Fruit fly (Drosophila melanogaster) whole organism, embryonic: ENCODE data around the gene Art3.

Experiments
- B-H2 ChIP-seq: fragments of 200-800 bp; sonication (Bioruptor generic); optimal IDR thresholded peaks from 2 replicates; lab custom pipeline; 2018; ENCODE audit warnings: missing biosample characterization, mild to moderate bottlenecking, missing genetic modification characterization
- CG11456 ChIP-seq: fragments of 200-800 bp; sonication (Bioruptor generic); IDR thresholded peaks from 3 replicates; pipeline ENCODE4 v1.3.6; 2022; ENCODE audit warnings: missing biosample characterization, missing genetic modification characterization
- CG14441 ChIP-seq: fragments of 200-800 bp; sonication (Bioruptor generic); IDR thresholded peaks from 2 replicates; pipeline ENCODE4 v1.3.6; 2022; ENCODE audit warnings: missing biosample characterization, missing genetic modification characterization
- CG16815 ChIP-seq: fragments of 200-800 bp; sonication (Bioruptor generic); optimal IDR thresholded peaks from 3 replicates; lab custom pipeline; 2017; ENCODE audit warnings: missing biosample characterization, mild to moderate bottlenecking, missing genetic modification characterization
- CG18619 ChIP-seq: fragments of 200-800 bp; sonication (Bioruptor generic); optimal IDR thresholded peaks from 3 replicates; lab custom pipeline; 2017; ENCODE audit warnings: missing biosample characterization, mild to moderate bottlenecking, missing genetic modification characterization
- CG6175 ChIP-seq: fragments of 200-800 bp; sonication (Bioruptor generic); IDR thresholded peaks from 3 replicates; pipeline ENCODE4 v1.3.6; 2022; ENCODE audit warnings: missing biosample characterization, missing genetic modification characterization
- CG6683 ChIP-seq: fragments of 200-800 bp; sonication (Bioruptor generic); optimal IDR thresholded peaks from 2 replicates; lab custom pipeline; 2017; ENCODE audit warnings: missing biosample characterization, mild to moderate bottlenecking, missing genetic modification characterization, missing genetic modification reagents
- CG6791 ChIP-seq: fragments of 200-800 bp; sonication (Bioruptor generic); IDR thresholded peaks from 3 replicates; pipeline ENCODE4 v1.3.6; 2022; ENCODE audit warnings: missing biosample characterization, missing genetic modification characterization; ENCODE audit not compliant: partially characterized antibody
- CG7786 ChIP-seq: fragments of 200-800 bp; sonication (Bioruptor generic); optimal IDR thresholded peaks from 2 replicates; lab custom pipeline; 2016; ENCODE audit warnings: missing biosample characterization, missing genetic modification characterization
- CG8359 ChIP-seq: fragments of 200-800 bp; sonication (Bioruptor generic); optimal IDR thresholded peaks from 2 replicates; lab custom pipeline; 2017; ENCODE audit warnings: missing biosample characterization, mild to moderate bottlenecking, missing genetic modification characterization, borderline replicate concordance
- CG9727 ChIP-seq: fragments of 200-800 bp; sonication (Bioruptor generic); optimal IDR thresholded peaks from 3 replicates; lab custom pipeline; 2017; ENCODE audit warnings: missing biosample characterization, mild to moderate bottlenecking, missing genetic modification characterization
- CHES-1-like ChIP-seq: fragments of 200-800 bp; sonication (Bioruptor generic); optimal IDR thresholded peaks from 2 replicates; lab custom pipeline; 2016; ENCODE audit warnings: missing biosample characterization, missing genetic modification characterization
- Dip2 ChIP-seq: fragments of 200-800 bp; sonication (Bioruptor generic); IDR thresholded peaks from 2 replicates; pipeline ENCODE4 v1.3.6; 2022; ENCODE audit warnings: missing biosample characterization, missing genetic modification characterization
- Dref ChIP-seq: fragments of 200-800 bp; sonication (Bioruptor generic); IDR thresholded peaks from 2 replicates; pipeline ENCODE4 v1.3.6; 2022; ENCODE audit warnings: missing biosample characterization, missing genetic modification characterization
- Drgx ChIP-seq: fragments of 200-800 bp; sonication (Bioruptor generic); IDR thresholded peaks from 2 replicates; pipeline ENCODE4 v1.3.6; 2022; ENCODE audit warnings: missing biosample characterization, missing genetic modification characterization
- Fer2 ChIP-seq: fragments of 200-800 bp; sonication (Bioruptor generic); optimal IDR thresholded peaks from 2 replicates; lab custom pipeline; 2018; ENCODE audit warnings: missing biosample characterization, mild to moderate bottlenecking, missing genetic modification characterization, moderate library complexity
- Gsc ChIP-seq: fragments of 200-800 bp; sonication (Bioruptor generic); IDR thresholded peaks from 2 replicates; pipeline ENCODE4 v1.3.6; 2022; ENCODE audit warnings: missing biosample characterization, missing genetic modification characterization
- H15 ChIP-seq: fragments of 200-800 bp; sonication (Bioruptor generic); IDR thresholded peaks from 3 replicates; pipeline ENCODE4 v1.3.6; 2022; ENCODE audit warnings: missing biosample characterization, missing genetic modification characterization
- HHEX ChIP-seq: fragments of 200-800 bp; sonication (Bioruptor generic); optimal IDR thresholded peaks from 3 replicates; lab custom pipeline; 2017; ENCODE audit warnings: missing biosample characterization, mild to moderate bottlenecking, missing genetic modification characterization, missing genetic modification reagents
- Hmr ChIP-seq: fragments of 200-800 bp; sonication (Bioruptor generic); optimal IDR thresholded peaks from 3 replicates; lab custom pipeline; 2017; ENCODE audit warnings: mild to moderate bottlenecking, missing biosample characterization, missing genetic modification reagents, missing genetic modification characterization
- Hsf ChIP-seq: fragments of 200-800 bp; sonication (Bioruptor generic); optimal IDR thresholded peaks from 3 replicates; lab custom pipeline; 2016; ENCODE audit warnings: missing biosample characterization, missing genetic modification characterization
- Lhr ChIP-seq: fragments of 200-800 bp; sonication (Bioruptor generic); optimal IDR thresholded peaks from 3 replicates; lab custom pipeline; 2017; ENCODE audit warnings: mild to moderate bottlenecking, missing biosample characterization, missing genetic modification reagents, missing genetic modification characterization
- Med ChIP-seq: fragments of 200-800 bp; sonication (Bioruptor generic); peaks from one replicate; lab custom pipeline; 2016; ENCODE audit warnings: missing biosample characterization, missing genetic modification characterization, mild to moderate bottlenecking, inconsistent platforms, moderate library complexity
- Sox102F ChIP-seq: fragments of 200-800 bp; sonication (Bioruptor generic); optimal IDR thresholded peaks from 2 replicates; lab custom pipeline; 2018; ENCODE audit warnings: missing biosample characterization, mild to moderate bottlenecking, missing genetic modification characterization, moderate library complexity
- Sry-δ ChIP-seq: fragments of 200-800 bp; sonication (Bioruptor generic); optimal IDR thresholded peaks from 2 replicates; lab custom pipeline; 2016; ENCODE audit warnings: missing biosample characterization, missing genetic modification characterization
- Ssrp ChIP-seq: fragments of 200-800 bp; sonication (Bioruptor generic); optimal IDR thresholded peaks from 2 replicates; lab custom pipeline; 2018; ENCODE audit warnings: missing biosample characterization, mild to moderate bottlenecking, missing genetic modification characterization, moderate library complexity
- Usf ChIP-seq: fragments of 200-800 bp; sonication (Bioruptor generic); optimal IDR thresholded peaks from 2 replicates; lab custom pipeline; 2017; ENCODE audit warnings: missing genotype, missing biosample characterization, missing genetic modification characterization
- Vsx1 ChIP-seq: fragments of 200-800 bp; sonication (Bioruptor generic); optimal IDR thresholded peaks from 2 replicates; lab custom pipeline; 2017; ENCODE audit warnings: missing biosample characterization, mild to moderate bottlenecking, missing genetic modification characterization, missing genetic modification reagents
- ato ChIP-seq: fragments of 200-800 bp; sonication (Bioruptor generic); IDR thresholded peaks from 2 replicates; pipeline ENCODE4 v1.3.6; 2022; ENCODE audit warnings: missing biosample characterization, missing genetic modification characterization; ENCODE audit not compliant: partially characterized antibody
- bcd ChIP-seq: fragments of 200-800 bp; sonication (Bioruptor generic); optimal IDR thresholded peaks from 2 replicates; lab custom pipeline; 2017; ENCODE audit warnings: missing biosample characterization, mild to moderate bottlenecking, missing genetic modification characterization
- fd96Cb ChIP-seq: fragments of 200-800 bp; sonication (Bioruptor generic); optimal IDR thresholded peaks from 2 replicates; lab custom pipeline; 2018; ENCODE audit warnings: missing biosample characterization, mild to moderate bottlenecking, missing genetic modification characterization, moderate library complexity
- gcm2 ChIP-seq: fragments of 200-800 bp; sonication (Bioruptor generic); optimal IDR thresholded peaks from 2 replicates; lab custom pipeline; 2016; ENCODE audit warnings: missing biosample characterization, missing genetic modification characterization
- gfzf ChIP-seq: fragments of 200-800 bp; sonication (Bioruptor generic); optimal IDR thresholded peaks from 2 replicates; lab custom pipeline; 2016; ENCODE audit warnings: missing biosample characterization, mild to moderate bottlenecking, missing genetic modification characterization, moderate library complexity
- hkb ChIP-seq, 2 experiments: fragments of 200-800 bp in 1 of 2; fragments of >200 bp in 1 of 2; sonication (Bioruptor generic) in 1 of 2; IDR thresholded peaks in 1 of 2; optimal IDR thresholded peaks in 1 of 2; 2 replicates each; pipeline versions ENCODE4 v1.3.6 to Lab custom; 2017 to 2022; ENCODE audit warnings: missing biosample characterization in 1 of 2, missing genetic modification characterization in 1 of 2
- jing ChIP-seq: fragments of 200-800 bp; sonication (Bioruptor generic); optimal IDR thresholded peaks from 2 replicates; lab custom pipeline; 2018; ENCODE audit warnings: missing biosample characterization, mild to moderate bottlenecking, missing genetic modification characterization
- ken ChIP-seq: fragments of 200-800 bp; sonication (Bioruptor generic); IDR thresholded peaks from 3 replicates; pipeline ENCODE4 v1.3.6; 2022; ENCODE audit warnings: missing biosample characterization, missing genetic modification characterization
- pb ChIP-seq: fragments of 200-800 bp; sonication (Bioruptor generic); optimal IDR thresholded peaks from 3 replicates; lab custom pipeline; 2016; ENCODE audit warnings: missing biosample characterization, missing genetic modification characterization
- peb ChIP-seq: fragments of 200-800 bp; sonication (Bioruptor generic); IDR thresholded peaks from 2 replicates; pipeline ENCODE4 v1.3.6; 2022; ENCODE audit warnings: missing biosample characterization, missing genetic modification characterization
- prd ChIP-seq, 3 experiments: fragments of >200 bp in 2 of 3; fragments of 200-800 bp in 1 of 3; sonication (Bioruptor generic) in 1 of 3; optimal IDR thresholded peaks in 2 of 3; IDR thresholded peaks in 1 of 3; 2 replicates in 2 of 3; 3 replicates in 1 of 3; pipeline versions ENCODE4 v1.3.6 to Lab custom; 2017 to 2022; ENCODE audit warnings: missing biosample characterization in 1 of 3, missing genetic modification characterization in 1 of 3
- sc ChIP-seq, 3 experiments: fragments of >200 bp in 2 of 3; fragments of 200-800 bp in 1 of 3; sonication (Bioruptor generic) in 1 of 3; optimal IDR thresholded peaks; 2 replicates in 2 of 3; 3 replicates in 1 of 3; lab custom pipeline; 2017; ENCODE audit warnings: mild to moderate bottlenecking in 1 of 3, missing biosample characterization in 1 of 3, missing genetic modification characterization in 1 of 3, missing genetic modification reagents in 1 of 3
- sd ChIP-seq: fragments of 200-800 bp; sonication (Bioruptor generic); optimal IDR thresholded peaks from 3 replicates; lab custom pipeline; 2018; ENCODE audit warnings: missing biosample characterization, mild to moderate bottlenecking, missing genetic modification characterization, moderate library complexity
- sisA ChIP-seq: fragments of 200-800 bp; sonication (Bioruptor generic); IDR thresholded peaks from 2 replicates; pipeline ENCODE4 v1.3.6; 2022; ENCODE audit warnings: missing biosample characterization, missing genetic modification characterization
- slou ChIP-seq: fragments of 200-800 bp; sonication (Bioruptor generic); optimal IDR thresholded peaks from 3 replicates; lab custom pipeline; 2016; ENCODE audit warnings: missing biosample characterization, missing genetic modification characterization
- tap ChIP-seq: fragments of 200-800 bp; optimal IDR thresholded peaks from 3 replicates; lab custom pipeline; 2019; ENCODE audit warnings: missing biosample characterization, mild to moderate bottlenecking, missing genetic modification characterization, moderate library complexity
- twi ChIP-seq: fragments of 200-800 bp; optimal IDR thresholded peaks from 2 replicates; lab custom pipeline; 2019; ENCODE audit warnings: missing biosample characterization, mild to moderate bottlenecking, missing genetic modification characterization, moderate library complexity
- unpg ChIP-seq: fragments of 200-800 bp; sonication (Bioruptor generic); optimal IDR thresholded peaks from 3 replicates; lab custom pipeline; 2018; ENCODE audit warnings: missing biosample characterization, mild to moderate bottlenecking, missing genetic modification characterization, moderate library complexity
- vfl ChIP-seq: fragments of 200-800 bp; sonication (Bioruptor generic); optimal IDR thresholded peaks from 2 replicates; lab custom pipeline; 2016; ENCODE audit warnings: missing biosample characterization, missing genetic modification characterization
- zen ChIP-seq: fragments of 200-800 bp; sonication (Bioruptor generic); optimal IDR thresholded peaks from 3 replicates; lab custom pipeline; 2018; ENCODE audit warnings: missing biosample characterization, mild to moderate bottlenecking, missing genetic modification characterization, moderate library complexity

Art3 gene

dm6 chr3R:15275158-15275623, 46.0 kb upstream of the Art3 start, which contains the start of the genes Cp190 and CG4338 (continued):
- TF ChIP-seq sisA (peak; percentile 96), sc (optimal IDR thresholded peaks at IDR 0.05; lab: Kevin White, UChicago) (no peak), sc (GFP tag; optimal IDR thresholded peaks at IDR 0.05; lab: Kevin White, UChicago) (peak; percentile 97), Sry-δ (GFP tag; lab: Kevin White, UChicago) (peak; percentile 87), CG14441 (GFP tag; lab: Robert Waterston, UW) (peak; percentile 95), unpg (peak; percentile 99), CG18619 (GFP tag; lab: Kevin White, UChicago) (peak; percentile 98), gfzf (GFP tag; lab: Kevin White, UChicago) (peak; percentile 43), fd96Cb (peak; percentile 98), slou (GFP tag; lab: Kevin White, UChicago) (peak; percentile 91), ken (GFP tag; lab: Robert Waterston, UW) (peak; percentile 92), Drgx (GFP tag; lab: Robert Waterston, UW) (peak; percentile 95), Gsc (peak; percentile 87; the same call in 1 of the 2 replicates), Fer2 (tag; lab: Kevin White, UChicago) (peak; percentile 99), ato (GFP tag; lab: Robert Waterston, UW) (peak; percentile 73; the same call in 1 of the 2 replicates), CG6683 (GFP tag; lab: Kevin White, UChicago) (peak; percentile 93), HHEX (peak; percentile 97), CHES-1-like (GFP tag; lab: Kevin White, UChicago) (peak; percentile 89), Hsf (GFP tag; lab: Kevin White, UChicago) (peak; percentile 96), vfl (GFP tag; lab: Kevin White, UChicago) (peak; percentile 96), twi (tag; lab: Kevin White, UChicago) (peak; percentile 98), CG11456 (GFP tag; lab: Robert Waterston, UW) (peak; percentile 95), Med (GFP tag; lab: Kevin White, UChicago) (peak; percentile 98), Sox102F (GFP tag; lab: Kevin White, UChicago) (peak; percentile 98), CG9727 (GFP tag; lab: Kevin White, UChicago) (peak; percentile 99), gcm2 (GFP tag; lab: Kevin White, UChicago) (peak; percentile 58), H15 (peak; percentile 87), Vsx1 (GFP tag; lab: Kevin White, UChicago) (peak; percentile 94), CG16815 (GFP tag; lab: Kevin White, UChicago) (peak; percentile 97), Dref (GFP tag; lab: Robert Waterston, UW) (peak; percentile 94), peb (GFP tag; lab: Robert Waterston, UW) (peak; percentile 93), Ssrp (peak; percentile 99), prd (optimal IDR thresholded peaks at IDR 0.05; lab: Kevin White, UChicago) (no peak), prd (GFP tag; IDR thresholded peaks at IDR 0.05; lab: Robert Waterston, UW) (peak; percentile 98), sd (tag; lab: Kevin White, UChicago) (peak; percentile 94), CG7786 (GFP tag; lab: Kevin White, UChicago) (peak; percentile 87), B-H2 (GFP tag; lab: Kevin White, UChicago) (peak; percentile 99), tap (peak; percentile 98), pb (peak; percentile 72), CG6791 (peak; percentile 83), Dip2 (GFP tag; lab: Robert Waterston, UW) (peak; percentile 75), bcd (GFP tag; lab: Kevin White, UChicago) (peak; percentile 97), Lhr (GFP tag; lab: Kevin White, UChicago) (peak; percentile 91), CG6175 (peak; percentile 90), hkb (optimal IDR thresholded peaks at IDR 0.05; lab: Kevin White, UChicago) (no peak), hkb (GFP tag; IDR thresholded peaks at IDR 0.05; lab: Robert Waterston, UW) (peak; percentile 97), jing (peak; percentile 92), Hmr (GFP tag; lab: Kevin White, UChicago) (peak; percentile 98), CG8359 (GFP tag; lab: Kevin White, UChicago) (peak; percentile 89), zen (peak; percentile 98), Usf (GFP tag; lab: Kevin White, UChicago) (peak; percentile 95)
